Fruit fly (Drosophila melanogaster) Kc167 (cell line): ENCODE data around the gene noi.

ENCODE experiments used
- Myc ChIP-seq: fragments of >200 bp; optimal IDR thresholded peaks from 2 replicates; lab custom pipeline; 2017; ENCODE audit warnings: missing external identifiers
- Sin3A ChIP-seq: fragments of >200 bp; optimal IDR thresholded peaks from 2 replicates; lab custom pipeline; 2018; ENCODE audit warnings: missing external identifiers
- h ChIP-seq: fragments of >200 bp; optimal IDR thresholded peaks from 3 replicates; lab custom pipeline; 2018; ENCODE audit warnings: missing external identifiers
- insv ChIP-seq: fragments of >200 bp; optimal IDR thresholded peaks from 3 replicates; lab custom pipeline; 2018; ENCODE audit warnings: missing external identifiers
- psq ChIP-seq: fragments of >200 bp; optimal IDR thresholded peaks from 2 replicates; lab custom pipeline; 2017; ENCODE audit warnings: missing external identifiers
- ttk ChIP-seq: sonication (Bioruptor generic); optimal IDR thresholded peaks from 2 replicates; lab custom pipeline; 2017; ENCODE audit warnings: missing external identifiers

The noi gene

dm6 chr3R:5565623-5566022, 25.6 kb downstream of the noi start:
- no peak for TF ChIP-seq psq (lab: Kevin White, UChicago)
- no peak for TF ChIP-seq h (lab: Kevin White, UChicago)
- no peak for TF ChIP-seq Sin3A (lab: Kevin White, UChicago)
- no peak for TF ChIP-seq Myc
- TF ChIP-seq ttk (lab: Kevin White, UChicago): no peak
- TF ChIP-seq insv (lab: Kevin White, UChicago): no peak

- TF ChIP-seq Sin3A (lab: Kevin White, UChicago): no peak
- no peak for TF ChIP-seq h (lab: Kevin White, UChicago)
- no peak for TF ChIP-seq psq (lab: Kevin White, UChicago)
- no peak for TF ChIP-seq ttk (lab: Kevin White, UChicago)
- TF ChIP-seq insv (lab: Kevin White, UChicago): no peak
- no peak for TF ChIP-seq Myc
Measured at dm6 chr3R:5564775-5565190, 26.5 kb downstream of the noi start, which contains the start of the genes CG14671 and CG12746. CG14671 (minus strand) TSS chr3R:5564815. CG12746 (plus strand) TSS chr3R:5564865.

- TF ChIP-seq Sin3A (lab: Kevin White, UChicago) (no peak), Myc (no peak), ttk (lab: Kevin White, UChicago) (no peak), h (lab: Kevin White, UChicago) (no peak), psq (lab: Kevin White, UChicago) (no peak), insv (lab: Kevin White, UChicago) (no peak)
Measured at dm6 chr3R:5563420-5563819, 27.8 kb downstream of the noi start, which contains the start of gene Pi4KIIalpha. Pi4KIIalpha (minus strand) TSS chr3R:5563652.

dm6 chr3R:5562956-5563355, 28.3 kb downstream of the noi start:
- TF ChIP-seq psq (lab: Kevin White, UChicago) (no peak), Sin3A (lab: Kevin White, UChicago) (no peak), insv (lab: Kevin White, UChicago) (no peak), h (lab: Kevin White, UChicago) (no peak), ttk (lab: Kevin White, UChicago) (no peak), Myc (no peak)

- TF ChIP-seq h (lab: Kevin White, UChicago) (no peak), ttk (lab: Kevin White, UChicago) (no peak), Sin3A (lab: Kevin White, UChicago) (no peak), Myc (no peak), psq (lab: Kevin White, UChicago) (no peak), insv (lab: Kevin White, UChicago) (no peak)
Measured at dm6 chr3R:5554852-5555251, 36.4 kb downstream of the noi start, which contains the start of gene Snm1. Snm1 (plus strand) TSS chr3R:5555084.

dm6 chr3R:5554082-5554481, 37.2 kb downstream of the noi start, which contains the start of gene Pcmt:
Pcmt (minus strand) TSS chr3R:5554316.
- TF ChIP-seq h (lab: Kevin White, UChicago): no peak

- TF ChIP-seq psq (lab: Kevin White, UChicago) (no peak), h (lab: Kevin White, UChicago) (no peak), Sin3A (lab: Kevin White, UChicago) (no peak), ttk (lab: Kevin White, UChicago) (no peak), insv (lab: Kevin White, UChicago) (no peak), Myc (no peak)
Measured at dm6 chr3R:5551593-5551992, 39.7 kb downstream of the noi start.

dm6 chr3R:5551068-5551467, 40.2 kb downstream of the noi start, which contains the start of gene mia:
mia (minus strand) TSS chr3R:5551168.
- TF ChIP-seq Sin3A (lab: Kevin White, UChicago): no peak
- no peak for TF ChIP-seq psq (lab: Kevin White, UChicago)
- TF ChIP-seq Myc: no peak
- no peak for TF ChIP-seq h (lab: Kevin White, UChicago)
- no peak for TF ChIP-seq ttk (lab: Kevin White, UChicago)
- TF ChIP-seq insv (lab: Kevin White, UChicago): no peak

- TF ChIP-seq Sin3A (lab: Kevin White, UChicago) (no peak), insv (lab: Kevin White, UChicago) (no peak), ttk (lab: Kevin White, UChicago) (no peak), psq (lab: Kevin White, UChicago) (no peak), h (lab: Kevin White, UChicago) (no peak), Myc (no peak)
Measured at dm6 chr3R:5550452-5550851, 40.8 kb downstream of the noi start.

dm6 chr3R:5547464-5547943, 43.8 kb downstream of the noi start, which contains the start of gene CG2519:
CG2519 (minus strand) TSS chr3R:5547775.
- no peak for TF ChIP-seq Myc
- TF ChIP-seq psq (lab: Kevin White, UChicago): no peak
- TF ChIP-seq Sin3A (lab: Kevin White, UChicago): no peak
- TF ChIP-seq insv (lab: Kevin White, UChicago): no peak
- no peak for TF ChIP-seq ttk (lab: Kevin White, UChicago)
- TF ChIP-seq h (lab: Kevin White, UChicago): no peak
